Fruit fly (Drosophila melanogaster): ENCODE data around the gene Septin4.
A peak's percentile ranks its signal among the peaks of the same experiment; 100 is the strongest.

Gene Septin4

dm6 chrX:16694959-16695358 lies at the start of gene Septin4:
Septin4 (minus strand) TSS chrX:16695173.
- TF ChIP-seq Jarid2 (GFP tag; optimal IDR thresholded peaks at IDR 0.05) (peak; percentile 74), CG16815 (GFP tag; optimal IDR thresholded peaks at IDR 0.05) (no peak), Med (GFP tag) (peak; percentile 56), E2f2 (GFP tag; IDR thresholded peaks at IDR 0.05) (peak; percentile 67), H2.0 (GFP tag; IDR thresholded peaks at IDR 0.05) (no peak), Dp (GFP tag; optimal IDR thresholded peaks at IDR 0.05) (peak; percentile 65), CG15479 (GFP tag; optimal IDR thresholded peaks at IDR 0.05) (no peak), CG7372 (GFP tag; IDR thresholded peaks at IDR 0.05) (no peak), pros (GFP tag; optimal IDR thresholded peaks at IDR 0.05) (no peak), CG5180 (GFP tag; optimal IDR thresholded peaks at IDR 0.05) (peak; percentile 24), exex (tag; optimal IDR thresholded peaks at IDR 0.05) (no peak), chm (GFP tag; IDR thresholded peaks at IDR 0.05) (peak; percentile 48; the same call in 1 of the 2 replicates), Max (GFP tag; optimal IDR thresholded peaks at IDR 0.05) (no peak), kah (GFP tag; optimal IDR thresholded peaks at IDR 0.05) (no peak), sens (GFP tag) (peak; percentile 19), CG10209 (GFP tag; optimal IDR thresholded peaks at IDR 0.05) (no peak), gfzf (GFP tag; optimal IDR thresholded peaks at IDR 0.05) (peak; percentile 50), CG14667 (GFP tag; IDR thresholded peaks at IDR 0.05) (no peak), CG1233 (GFP tag; optimal IDR thresholded peaks at IDR 0.05) (no peak), CG32532 (GFP tag; IDR thresholded peaks at IDR 0.05) (no peak), her (GFP tag; optimal IDR thresholded peaks at IDR 0.05) (no peak), Adf1 (GFP tag; IDR thresholded peaks at IDR 0.05) (peak; percentile 20; the same call in 1 of the 2 replicates), CG8924 (tag; optimal IDR thresholded peaks at IDR 0.05) (peak; percentile 21), rib (GFP tag; IDR thresholded peaks at IDR 0.05) (no peak), CG15514 (GFP tag; optimal IDR thresholded peaks at IDR 0.05) (peak; percentile 32), CG15601 (tag; optimal IDR thresholded peaks at IDR 0.05) (no peak), CG11093 (GFP tag; IDR thresholded peaks at IDR 0.05) (no peak), CG17385 (GFP tag; optimal IDR thresholded peaks at IDR 0.05) (peak; percentile 32), Dref (GFP tag; IDR thresholded peaks at IDR 0.05) (0 out of 2 replicates have a peak, but pooled peaks have one; percentile 17), CG9437 (GFP tag; optimal IDR thresholded peaks at IDR 0.05) (no peak), maf-S (GFP tag; optimal IDR thresholded peaks at IDR 0.05) (no peak), ranshi (GFP tag; IDR thresholded peaks at IDR 0.05) (no peak), onecut (GFP tag; IDR thresholded peaks at IDR 0.05) (no peak), slp2 (GFP tag; optimal IDR thresholded peaks at IDR 0.05) (no peak), ase (GFP tag; IDR thresholded peaks at IDR 0.05) (no peak), chinmo (GFP tag; IDR thresholded peaks at IDR 0.05; ENCODE audit: partially characterized antibody) (peak; percentile 65; the same call in 1 of the 4 replicates), CG9797 (GFP tag; optimal IDR thresholded peaks at IDR 0.05) (peak; percentile 33), CG2202 (tag; optimal IDR thresholded peaks at IDR 0.05) (no peak), Deaf1 (tag; optimal IDR thresholded peaks at IDR 0.05) (no peak), ci (GFP tag; IDR thresholded peaks at IDR 0.05) (peak; percentile 28; the same call in 1 of the 3 replicates), pzg (GFP tag; optimal IDR thresholded peaks at IDR 0.05) (peak; percentile 36), CG1603 (tag; optimal IDR thresholded peaks at IDR 0.05) (peak; percentile 19), Doc2 (GFP tag; IDR thresholded peaks at IDR 0.05) (no peak), CG2129 (GFP tag; IDR thresholded peaks at IDR 0.05; ENCODE audit: partially characterized antibody) (no peak), unc-4 (GFP tag; IDR thresholded peaks at IDR 0.05; ENCODE audit: partially characterized antibody) (no peak), jigr1 (GFP tag; IDR thresholded peaks at IDR 0.05) (no peak), CG8944 (GFP tag; optimal IDR thresholded peaks at IDR 0.05) (no peak), stwl (tag; optimal IDR thresholded peaks at IDR 0.05) (peak; percentile 14), chn (GFP tag; optimal IDR thresholded peaks at IDR 0.05) (no peak), CG3847 (GFP tag; IDR thresholded peaks at IDR 0.05) (no peak), CG12659 (GFP tag; optimal IDR thresholded peaks at IDR 0.05) (peak; percentile 16)

Data from whole organism, embryonic.